Fruit fly (Drosophila melanogaster) whole organism, adult: ENCODE data around the gene MED30.

Experiments used
- CG12768 ChIP-seq: fragments of 200-800 bp; sonication (Bioruptor generic); optimal IDR thresholded peaks from 2 replicates; lab custom pipeline; 2017; ENCODE audit warnings: missing biosample characterization, missing genetic modification characterization, mild to moderate bottlenecking, moderate library complexity, missing genetic modification reagents
- CG1620 ChIP-seq: fragments of 200-800 bp; sonication (Bioruptor generic); optimal IDR thresholded peaks from 2 replicates; lab custom pipeline; 2016; ENCODE audit warnings: missing biosample characterization, missing genetic modification characterization
- CG33017 ChIP-seq: fragments of 200-800 bp; sonication (Bioruptor generic); optimal IDR thresholded peaks from 2 replicates; lab custom pipeline; 2018; ENCODE audit warnings: missing biosample characterization, mild to moderate bottlenecking, missing genetic modification characterization, moderate library complexity
- bab1 ChIP-seq: fragments of 200-800 bp; sonication (Bioruptor generic); optimal IDR thresholded peaks from 3 replicates; lab custom pipeline; 2019; ENCODE audit warnings: missing biosample characterization, mild to moderate bottlenecking, missing genetic modification characterization, moderate library complexity
- kay ChIP-seq: fragments of 200-800 bp; sonication (Bioruptor generic); peaks from one replicate; lab custom pipeline; 2016; ENCODE audit warnings: missing biosample characterization, missing genetic modification characterization, borderline replicate concordance
- toe ChIP-seq: fragments of 200-800 bp; sonication (Bioruptor generic); optimal IDR thresholded peaks from 2 replicates; lab custom pipeline; 2016; ENCODE audit warnings: missing biosample characterization, missing genetic modification characterization

DNA sequence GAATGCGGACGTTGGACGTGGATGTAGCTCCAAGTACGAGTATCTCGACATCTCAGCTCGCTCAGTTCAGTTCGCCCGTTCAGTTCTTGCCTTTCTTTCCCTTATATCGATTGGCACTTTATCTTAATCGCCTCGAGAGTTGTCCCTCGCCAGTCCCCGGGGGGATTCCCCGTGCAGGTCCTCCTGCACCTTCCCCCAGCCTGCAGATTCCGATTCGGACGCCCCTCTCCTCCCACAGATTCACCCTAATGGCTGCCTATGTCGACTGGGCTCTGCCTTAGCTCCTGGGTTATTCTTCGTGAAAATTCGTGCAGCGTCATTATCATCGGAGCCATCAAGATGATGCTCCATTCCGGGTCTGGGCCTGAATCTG lies 43.2 kb upstream of the MED30 start:
- TF ChIP-seq kay (GFP tag; lab: Kevin White, UChicago) (no peak), CG1620 (GFP tag; lab: Kevin White, UChicago) (no peak), bab1 (GFP tag; lab: Kevin White, UChicago) (no peak), CG12768 (GFP tag; lab: Kevin White, UChicago) (no peak), toe (GFP tag; lab: Kevin White, UChicago) (no peak), CG33017 (no peak)
